Worm (Caenorhabditis elegans) whole organism, young adult: Measurements from ENCODE around the gene tpa-1.

Experiments
- F55B11.4 ChIP-seq: sonication (generic microtip); optimal IDR thresholded peaks from 2 replicates; lab custom pipeline; 2016; ENCODE audit warnings: missing compliant biosample characterization, missing genetic modification characterization, borderline replicate concordance; ENCODE audit not compliant: insufficient read depth
- akir-1 ChIP-seq: fragments of 200-800 bp; sonication (Bioruptor generic); optimal IDR thresholded peaks from 2 replicates; lab custom pipeline; 2018; ENCODE audit warnings: mild to moderate bottlenecking, missing genetic modification characterization, moderate library complexity, missing compliant biosample characterization
- atf-7 ChIP-seq: sonication (generic microtip); optimal IDR thresholded peaks from 2 replicates; lab custom pipeline; 2017; ENCODE audit warnings: mild to moderate bottlenecking, missing genetic modification characterization, missing compliant biosample characterization
- attf-3 ChIP-seq: fragments of 200-800 bp; sonication (Bioruptor generic); conservative IDR thresholded peaks from 2 replicates; pipeline ENCODE4 v1.3.6; 2022; ENCODE audit warnings: missing genetic modification reagents, missing genetic modification characterization, missing compliant biosample characterization
- attf-5 ChIP-seq: fragments of 200-800 bp; sonication (Bioruptor generic); optimal IDR thresholded peaks from 2 replicates; lab custom pipeline; 2018; ENCODE audit warnings: mild to moderate bottlenecking, missing genetic modification characterization, missing compliant biosample characterization
- bed-1 ChIP-seq: fragments of 200-800 bp; sonication (Bioruptor generic); IDR thresholded peaks from 2 replicates; pipeline ENCODE4 v1.3.6; 2022; ENCODE audit warnings: missing genetic modification reagents, missing genetic modification characterization, missing compliant biosample characterization
- efl-1 ChIP-seq: fragments of 150-350 bp; optimal IDR thresholded peaks from 2 replicates; lab custom pipeline; 2014; ENCODE audit warnings: missing biosample characterization, missing genetic modification reagents, missing genetic modification characterization
- lin-35 ChIP-seq, 3 experiments: fragments of 150-350 bp in 2 of 3; sonication (generic microtip) in 1 of 3; optimal IDR thresholded peaks; 2 replicates each; lab custom pipeline; 2014 to 2018; ENCODE audit warnings: missing biosample characterization in 3 of 3, missing genetic modification characterization in 3 of 3, missing genetic modification reagents in 3 of 3
- lsl-1 ChIP-seq: fragments of 200-800 bp; sonication (Bioruptor generic); optimal IDR thresholded peaks from 2 replicates; lab custom pipeline; 2018; ENCODE audit warnings: mild to moderate bottlenecking, missing genetic modification characterization, moderate library complexity, missing compliant biosample characterization
- nfya-1 ChIP-seq: sonication (generic microtip); optimal IDR thresholded peaks from 2 replicates; lab custom pipeline; 2017; ENCODE audit warnings: antibody characterized with exemption, missing compliant biosample characterization, missing genetic modification characterization, borderline replicate concordance; ENCODE audit not compliant: insufficient read depth
- nfyb-1 ChIP-seq: fragments of 200-800 bp; sonication (Bioruptor generic); IDR thresholded peaks from 2 replicates; pipeline ENCODE4 v1.3.6; 2022; ENCODE audit warnings: missing genetic modification reagents, missing genetic modification characterization, missing compliant biosample characterization
- pha-4 ChIP-seq: fragments of 150-350 bp; sonication (generic microtip); optimal IDR thresholded peaks from 2 replicates; lab custom pipeline; 2014; ENCODE audit warnings: missing biosample characterization, missing genetic modification reagents, missing genetic modification characterization
- snpc-4 ChIP-seq, 5 experiments: fragments of 150-350 bp in 1 of 5; sonication (generic microtip) in 4 of 5; optimal IDR thresholded peaks; 2 replicates each; lab custom pipeline; 2014 to 2018; ENCODE audit warnings: missing genetic modification characterization in 5 of 5, missing biosample characterization in 3 of 5, antibody characterized with exemption in 2 of 5, mild to moderate bottlenecking in 2 of 5, missing compliant biosample characterization in 2 of 5, missing genotype in 2 of 5, moderate library complexity in 2 of 5, missing genetic modification reagents in 1 of 5

DNA sequence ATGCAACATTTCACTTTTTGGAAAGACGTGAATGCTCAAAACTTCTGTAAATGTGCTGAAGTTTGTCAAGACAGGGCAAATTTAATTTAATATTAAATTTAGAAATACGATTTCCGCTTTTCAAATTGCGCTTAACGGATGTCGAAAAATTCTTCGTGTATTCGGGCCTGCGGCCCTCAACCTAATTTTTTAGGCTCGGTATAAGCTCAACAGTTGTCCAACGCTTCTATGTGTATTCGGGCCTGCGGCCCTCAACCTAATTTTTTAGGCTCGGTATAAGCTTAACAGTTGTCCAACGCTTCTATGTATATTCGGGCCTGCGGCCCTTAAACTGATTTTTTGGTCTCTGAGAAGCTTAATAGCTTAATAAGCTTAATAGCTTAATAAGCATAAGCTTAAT is 27.0 kb downstream of the tpa-1 start:
- no peak for TF ChIP-seq lin-35 (GFP tag; optimal IDR thresholded peaks at IDR 0.05; lab: Kevin White, UChicago)
- no peak for TF ChIP-seq akir-1 (GFP tag; lab: Kevin White, UChicago)
- TF ChIP-seq lsl-1: no peak
- TF ChIP-seq F55B11.4 (tag; lab: Kevin White, UChicago): no peak
- no peak for TF ChIP-seq nfya-1 (tag; lab: Kevin White, UChicago)
- no peak for TF ChIP-seq atf-7 (tag; lab: Kevin White, UChicago)
- TF ChIP-seq snpc-4 (GFP tag; optimal IDR thresholded peaks at IDR 0.05; lab: Kevin White, UChicago): no peak
- TF ChIP-seq snpc-4 (tag; optimal IDR thresholded peaks at IDR 0.05; lab: Kevin White, UChicago): no peak
- no peak for TF ChIP-seq efl-1 (GFP tag; lab: Kevin White, UChicago)
- TF ChIP-seq attf-3 (GFP tag; lab: Robert Waterston, UW): no peak
- no peak for TF ChIP-seq bed-1 (GFP tag; lab: Robert Waterston, UW)
- no peak for TF ChIP-seq nfyb-1 (GFP tag; lab: Robert Waterston, UW)
- TF ChIP-seq attf-5 (GFP tag; lab: Kevin White, UChicago): no peak
- TF ChIP-seq pha-4 (tag; lab: Kevin White, UChicago): no peak
